Worm (Caenorhabditis elegans) whole organism, L3 larva: ENCODE results near the gene enu-3.5.

Experiments used
- R02D3.7 ChIP-seq: fragments of 150-350 bp; optimal IDR thresholded peaks from 2 replicates; lab custom pipeline; 2014; ENCODE audit warnings: missing biosample characterization, missing genetic modification characterization
- ZK546.5 ChIP-seq: sonication (generic microtip); optimal IDR thresholded peaks from 2 replicates; lab custom pipeline; 2017; ENCODE audit warnings: missing biosample characterization, missing genetic modification characterization
- ama-1 ChIP-seq: fragments of 150-350 bp; optimal IDR thresholded peaks from 2 replicates; lab custom pipeline; 2018
- ceh-16 ChIP-seq: sonication (generic microtip); optimal IDR thresholded peaks from 2 replicates; lab custom pipeline; 2017; ENCODE audit warnings: missing biosample characterization, missing genetic modification characterization
- ceh-28 ChIP-seq: fragments of 150-350 bp; optimal IDR thresholded peaks from 2 replicates; lab custom pipeline; 2014; ENCODE audit warnings: missing biosample characterization, missing genetic modification reagents, missing genetic modification characterization
- ceh-82 ChIP-seq: fragments of 150-350 bp; optimal IDR thresholded peaks from 2 replicates; lab custom pipeline; 2014; ENCODE audit warnings: missing biosample characterization, missing genetic modification characterization
- ceh-9 ChIP-seq: sonication (generic microtip); optimal IDR thresholded peaks from 2 replicates; lab custom pipeline; 2018; ENCODE audit warnings: missing biosample characterization, missing genetic modification characterization
- daf-12 ChIP-seq: fragments of 150-350 bp; optimal IDR thresholded peaks from 2 replicates; lab custom pipeline; 2014; ENCODE audit warnings: missing biosample characterization, missing genetic modification reagents, missing genetic modification characterization
- egl-27 ChIP-seq: sonication (generic microtip); optimal IDR thresholded peaks from 4 replicates; lab custom pipeline; 2017; ENCODE audit warnings: missing biosample characterization, missing genetic modification reagents, missing genetic modification characterization
- egl-5 ChIP-seq: fragments of 150-350 bp; optimal IDR thresholded peaks from 2 replicates; lab custom pipeline; 2017; ENCODE audit warnings: missing biosample characterization, missing genetic modification reagents, missing genetic modification characterization, inconsistent platforms
- elt-1 ChIP-seq: fragments of 150-350 bp; optimal IDR thresholded peaks from 2 replicates; lab custom pipeline; 2014; ENCODE audit warnings: missing biosample characterization, missing genetic modification characterization
- elt-2 ChIP-seq: sonication (generic microtip); optimal IDR thresholded peaks from 2 replicates; lab custom pipeline; 2016; ENCODE audit warnings: missing genetic modification reagents, mild to moderate bottlenecking, missing genetic modification characterization, missing compliant biosample characterization
- elt-3 ChIP-seq, 3 experiments: fragments of 150-350 bp in 1 of 3; sonication (generic microtip) in 2 of 3; optimal IDR thresholded peaks; 2 replicates in 2 of 3; 4 replicates in 1 of 3; lab custom pipeline; 2014 to 2017; ENCODE audit warnings: missing biosample characterization in 3 of 3, missing genetic modification characterization in 3 of 3
- eor-1 ChIP-seq, 2 experiments: fragments of 150-350 bp; optimal IDR thresholded peaks; 2 replicates each; lab custom pipeline; 2014 to 2018; ENCODE audit warnings: missing biosample characterization in 2 of 2, missing genetic modification characterization in 2 of 2
- fkh-10 ChIP-seq: sonication (generic microtip); optimal IDR thresholded peaks from 2 replicates; lab custom pipeline; 2017; ENCODE audit warnings: missing biosample characterization, missing genetic modification reagents, missing genetic modification characterization
- fos-1 ChIP-seq: fragments of 150-350 bp; optimal IDR thresholded peaks from 2 replicates; lab custom pipeline; 2014; ENCODE audit warnings: missing biosample characterization, missing genetic modification characterization
- hmg-11 ChIP-seq: sonication (generic microtip); optimal IDR thresholded peaks from 2 replicates; lab custom pipeline; 2016; ENCODE audit warnings: missing genetic modification characterization, missing compliant biosample characterization
- jun-1 ChIP-seq: fragments of 150-350 bp; optimal IDR thresholded peaks from 2 replicates; lab custom pipeline; 2014; ENCODE audit warnings: missing biosample characterization, missing genetic modification reagents, missing genetic modification characterization
- lin-15B ChIP-seq: fragments of 150-350 bp; optimal IDR thresholded peaks from 2 replicates; lab custom pipeline; 2014; ENCODE audit warnings: missing biosample characterization, missing genetic modification characterization
- lin-39 ChIP-seq: fragments of 150-350 bp; optimal IDR thresholded peaks from 2 replicates; lab custom pipeline; 2018; ENCODE audit warnings: missing biosample characterization, missing genetic modification reagents, missing genetic modification characterization
- nfya-1 ChIP-seq: sonication (generic microtip); optimal IDR thresholded peaks from 2 replicates; lab custom pipeline; 2017; ENCODE audit warnings: missing genetic modification characterization, mild to moderate bottlenecking, missing compliant biosample characterization, antibody characterized with exemption, moderate library complexity; ENCODE audit not compliant: insufficient read depth
- nhr-23 ChIP-seq: fragments of 150-350 bp; optimal IDR thresholded peaks from 2 replicates; lab custom pipeline; 2014; ENCODE audit warnings: missing biosample characterization, missing genetic modification reagents, missing genetic modification characterization
- nhr-25 ChIP-seq: sonication (generic microtip); optimal IDR thresholded peaks from 2 replicates; lab custom pipeline; 2017; ENCODE audit warnings: missing biosample characterization, missing genetic modification characterization
- nhr-28 ChIP-seq: fragments of 150-350 bp; optimal IDR thresholded peaks from 2 replicates; lab custom pipeline; 2014; ENCODE audit warnings: missing biosample characterization, missing genetic modification characterization
- nhr-43 ChIP-seq: sonication (generic microtip); optimal IDR thresholded peaks from 2 replicates; lab custom pipeline; 2016; ENCODE audit warnings: mild to moderate bottlenecking, missing genetic modification characterization, missing compliant biosample characterization; ENCODE audit not compliant: poor library complexity, severe bottlenecking
- nhr-67 ChIP-seq: fragments of 150-350 bp; optimal IDR thresholded peaks from 2 replicates; lab custom pipeline; 2014; ENCODE audit warnings: missing biosample characterization, missing genetic modification characterization
- nhr-76 ChIP-seq: fragments of 150-350 bp; sonication (generic microtip); optimal IDR thresholded peaks from 5 replicates; lab custom pipeline; 2014; ENCODE audit warnings: missing biosample characterization, missing genetic modification characterization
- nhr-77 ChIP-seq: fragments of 150-350 bp; optimal IDR thresholded peaks from 2 replicates; lab custom pipeline; 2014; ENCODE audit warnings: missing biosample characterization, missing genetic modification characterization
- pha-4 ChIP-seq: fragments of 150-350 bp; optimal IDR thresholded peaks from 2 replicates; lab custom pipeline; 2014; ENCODE audit warnings: missing biosample characterization, missing genetic modification reagents, missing genetic modification characterization
- pqm-1 ChIP-seq: fragments of 150-350 bp; optimal IDR thresholded peaks from 2 replicates; lab custom pipeline; 2017; ENCODE audit warnings: missing biosample characterization, missing genetic modification characterization, inconsistent platforms
- sea-2 ChIP-seq: fragments of 150-350 bp; sonication (generic microtip); optimal IDR thresholded peaks from 4 replicates; lab custom pipeline; 2014; ENCODE audit warnings: missing biosample characterization, missing genetic modification reagents, missing genetic modification characterization
- skn-1 ChIP-seq: fragments of 150-350 bp; optimal IDR thresholded peaks from 2 replicates; lab custom pipeline; 2014; ENCODE audit warnings: missing biosample characterization, missing genetic modification characterization
- snpc-4 ChIP-seq: fragments of 150-350 bp; optimal IDR thresholded peaks from 2 replicates; lab custom pipeline; 2014; ENCODE audit warnings: missing biosample characterization, missing genetic modification characterization
- unc-39 ChIP-seq: sonication (generic microtip); optimal IDR thresholded peaks from 4 replicates; lab custom pipeline; 2017; ENCODE audit warnings: missing biosample characterization, missing genetic modification characterization
- unc-62 ChIP-seq: fragments of 150-350 bp; sonication (generic microtip); optimal IDR thresholded peaks from 4 replicates; lab custom pipeline; 2014; ENCODE audit warnings: missing biosample characterization, missing genetic modification reagents, missing genetic modification characterization
- zag-1 ChIP-seq: fragments of 150-350 bp; optimal IDR thresholded peaks from 2 replicates; lab custom pipeline; 2014; ENCODE audit warnings: missing biosample characterization, missing genetic modification characterization
- ztf-4 ChIP-seq: fragments of 150-350 bp; optimal IDR thresholded peaks from 2 replicates; lab custom pipeline; 2014; ENCODE audit warnings: missing biosample characterization, missing genetic modification characterization

enu-3.5 gene

DNA sequence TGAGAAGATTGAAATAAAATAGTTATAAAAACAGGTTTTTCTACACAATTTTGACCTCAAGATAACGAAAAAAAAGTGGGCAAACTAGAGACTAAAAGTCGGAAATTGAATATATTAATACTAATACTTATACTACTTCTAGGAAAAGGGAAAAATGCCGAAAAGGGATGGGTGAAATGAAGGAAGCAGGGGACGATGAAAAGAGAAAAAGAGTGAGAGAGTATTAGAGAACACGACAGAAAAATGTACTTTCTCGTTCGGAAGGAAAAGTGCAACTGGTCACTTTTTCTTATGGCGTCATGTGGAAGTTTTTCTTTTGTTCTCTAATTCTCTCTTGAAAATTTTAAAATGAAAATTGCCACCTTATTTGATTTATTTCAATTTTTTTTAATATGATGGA is 36.7 kb upstream of the enu-3.5 start (continued):
- peak; percentile 79 for TF ChIP-seq hmg-11 (tag; lab: Kevin White, UChicago)

DNA sequence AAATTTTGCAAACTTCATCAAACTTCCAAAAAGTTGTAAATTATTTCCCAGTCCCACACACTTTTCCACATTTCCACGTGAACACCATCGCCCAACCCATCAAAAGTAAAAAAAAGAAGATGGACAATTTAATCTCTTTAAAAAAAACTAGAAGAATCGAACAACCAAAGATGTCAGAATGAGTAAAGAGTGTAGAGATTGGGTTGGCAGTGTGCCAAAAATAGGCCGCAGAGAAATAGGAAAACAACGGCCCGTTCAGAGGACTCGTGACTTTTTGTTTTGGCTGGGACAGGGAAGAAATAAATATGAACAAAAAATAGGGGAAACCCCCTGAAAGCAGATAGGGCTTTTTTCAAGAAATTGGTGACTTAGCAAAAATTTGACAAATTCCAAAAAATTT is 35.1 kb upstream of the enu-3.5 start:
- no peak for TF ChIP-seq ztf-4 (tag; lab: Kevin White, UChicago)
- no peak for TF ChIP-seq unc-39 (tag; lab: Kevin White, UChicago)
- no peak for TF ChIP-seq snpc-4
- no peak for TF ChIP-seq nhr-67
- TF ChIP-seq sea-2: no peak
- TF ChIP-seq ceh-82: no peak
- no peak for TF ChIP-seq nhr-28
- TF ChIP-seq ama-1 (lab: Kevin White, UChicago): no peak
- TF ChIP-seq jun-1 (tag; lab: Kevin White, UChicago): no peak
- peak; percentile 23 for TF ChIP-seq nhr-43
- peak; percentile 8 for TF ChIP-seq hmg-11 (tag; lab: Kevin White, UChicago)
- TF ChIP-seq fos-1: no peak
- TF ChIP-seq pqm-1: no peak
- no peak for TF ChIP-seq egl-5 (tag; lab: Kevin White, UChicago)
- TF ChIP-seq egl-27 (tag; lab: Kevin White, UChicago): no peak
- peak; percentile 40 for TF ChIP-seq nfya-1
- no peak for TF ChIP-seq nhr-76 (tag; lab: Kevin White, UChicago)

DNA sequence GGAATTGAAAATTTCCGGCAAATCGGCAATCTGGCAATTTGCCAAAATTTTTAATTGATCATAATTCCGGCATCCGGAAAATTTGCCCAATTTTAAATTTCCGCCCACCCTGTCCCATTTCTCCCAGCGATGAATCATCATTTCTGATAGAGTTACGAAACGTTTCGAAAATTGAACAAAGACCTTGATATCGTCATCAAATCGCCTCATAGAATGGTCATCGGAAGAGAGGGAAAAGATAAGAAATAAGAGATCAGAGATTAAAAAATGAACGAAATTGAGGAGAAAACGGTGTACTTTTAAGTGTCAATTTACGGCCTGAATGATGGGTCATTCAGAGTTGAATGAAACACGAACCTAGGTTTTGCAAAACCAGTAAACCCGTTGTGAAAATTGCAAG is 30.4 kb upstream of the enu-3.5 start:
- TF ChIP-seq lin-15B (tag; lab: Kevin White, UChicago) (peak; percentile 48), elt-3 (tag; optimal IDR thresholded peaks at IDR 0.05; lab: Kevin White, UChicago) (peak in 1 of 3 experiments; percentile 78), pqm-1 (peak; percentile 43), nhr-25 (tag; lab: Kevin White, UChicago) (peak; percentile 38), eor-1 (tag; optimal IDR thresholded peaks at IDR 0.05; lab: Kevin White, UChicago) (no peak), elt-2 (peak; percentile 4), nhr-77 (tag; lab: Kevin White, UChicago) (no peak), fos-1 (peak; percentile 29), elt-1 (tag; lab: Kevin White, UChicago) (peak; percentile 25)

DNA sequence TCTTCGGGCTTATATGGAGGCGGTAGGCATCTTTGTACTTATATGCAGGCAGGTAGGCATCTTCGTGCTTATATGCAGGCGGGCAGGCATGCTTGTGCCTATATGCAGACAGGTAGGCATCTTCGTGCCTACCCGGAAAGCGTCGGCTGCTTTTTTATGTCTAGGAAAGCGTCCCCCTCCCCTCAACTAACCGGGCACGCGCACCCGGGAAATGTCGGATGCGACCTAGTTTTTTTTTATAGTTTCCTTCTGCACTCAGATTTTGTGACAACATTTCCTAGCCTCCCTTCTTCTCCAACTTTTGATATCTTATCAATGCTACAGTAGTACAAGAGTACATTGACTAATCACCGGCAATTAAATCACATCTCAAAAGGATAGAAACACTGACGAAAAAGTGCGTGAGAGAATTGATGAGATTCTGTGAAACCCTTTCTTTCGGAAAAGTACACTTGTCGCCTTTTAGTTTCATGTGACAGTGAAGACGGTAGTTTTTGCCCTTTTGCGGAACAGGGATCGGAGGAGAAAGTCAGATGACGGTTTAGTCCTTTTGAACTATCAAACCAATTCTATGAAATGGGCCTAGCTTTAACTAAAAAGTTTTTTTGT is 28.9 kb upstream of the enu-3.5 start:
- TF ChIP-seq elt-3 (tag; optimal IDR thresholded peaks at IDR 0.05; lab: Kevin White, UChicago) (peak; percentile 49 to 95 (median 82)), daf-12 (tag; lab: Kevin White, UChicago) (peak; percentile 43), nhr-43 (peak; percentile 86), snpc-4 (no peak), ceh-28 (tag; lab: Kevin White, UChicago) (peak; percentile 20), nhr-23 (tag; lab: Kevin White, UChicago) (peak; percentile 94), R02D3.7 (tag; lab: Kevin White, UChicago) (peak; percentile 21), unc-62 (peak; percentile 59), pha-4 (no peak), nhr-76 (tag; lab: Kevin White, UChicago) (no peak), nhr-77 (tag; lab: Kevin White, UChicago) (no peak), lin-15B (tag; lab: Kevin White, UChicago) (peak; percentile 20), nhr-25 (tag; lab: Kevin White, UChicago) (peak; percentile 83)

DNA sequence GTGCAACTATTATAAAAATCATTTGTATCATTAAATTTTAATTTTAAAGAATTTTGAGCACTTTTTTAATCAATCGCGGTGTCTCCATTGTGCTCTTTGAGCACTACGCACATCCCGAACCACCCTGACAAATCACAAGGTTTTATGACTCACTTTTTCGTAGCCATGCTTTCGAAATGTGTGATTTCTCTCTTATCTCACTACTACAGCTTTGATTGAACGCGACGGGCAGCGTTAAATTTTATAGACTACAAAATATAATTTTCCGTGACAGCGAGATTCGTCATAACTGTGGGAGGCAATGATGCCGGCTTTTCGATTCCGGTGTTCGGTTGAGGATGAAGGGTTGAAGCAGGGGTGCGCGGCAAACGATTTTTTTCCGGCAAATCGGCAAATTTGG is 28.3 kb upstream of the enu-3.5 start:
- TF ChIP-seq lin-39 (no peak), jun-1 (tag; lab: Kevin White, UChicago) (no peak), pqm-1 (peak; percentile 37), nhr-43 (no peak), ceh-9 (tag; lab: Kevin White, UChicago) (no peak), fos-1 (no peak), ZK546.5 (tag; lab: Kevin White, UChicago) (no peak), ceh-16 (tag; lab: Kevin White, UChicago) (no peak), elt-2 (peak; percentile 37), fkh-10 (GFP tag; lab: Kevin White, UChicago) (no peak), zag-1 (no peak), nhr-67 (no peak), nhr-28 (no peak), sea-2 (no peak), skn-1 (tag; lab: Kevin White, UChicago) (no peak)
